Worm (Caenorhabditis elegans): ENCODE measurements around the gene ceh-34.

ceh-34 gene

DNA sequence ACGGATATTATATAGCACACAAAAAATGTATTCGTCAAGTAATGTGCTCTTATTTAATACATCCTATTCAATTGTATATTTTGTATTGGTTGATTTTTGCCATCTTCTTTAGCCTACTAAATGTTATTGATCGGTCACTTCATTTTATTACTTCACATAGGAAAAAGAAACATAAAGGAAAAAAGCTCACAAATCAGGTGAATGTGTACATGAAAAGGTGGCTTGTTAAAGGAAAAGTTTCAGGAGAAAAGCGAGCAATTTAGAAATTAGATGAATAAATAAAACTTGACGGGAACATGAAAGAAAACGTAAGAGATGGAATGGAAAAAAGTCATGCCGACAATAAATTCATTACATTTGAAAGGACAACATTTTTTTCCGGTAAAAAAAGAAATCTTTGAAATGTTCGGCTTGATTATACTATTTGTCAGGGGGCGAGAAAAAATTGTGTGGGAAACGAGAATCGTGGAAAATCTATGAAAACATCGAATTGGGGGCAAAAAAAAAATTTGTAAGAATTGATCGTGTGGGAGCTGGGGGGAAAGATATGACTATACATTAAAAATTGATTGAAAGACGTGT, 43.9 kb downstream of the ceh-34 start (continued):
- TF ChIP-seq bed-2 (GFP tag; IDR thresholded peaks at IDR 0.05) (no peak), F33H1.4 (GFP tag; IDR thresholded peaks at IDR 0.05) (peak; percentile 26), ceh-79 (tag; optimal IDR thresholded peaks at IDR 0.05) (peak; percentile 48), ama-1 (optimal IDR thresholded peaks at IDR 0.05) (no peak), ama-1 (GFP tag; optimal IDR thresholded peaks at IDR 0.05) (peak in 1 of 2 experiments; percentile 55), mes-4 (tag; optimal IDR thresholded peaks at IDR 0.05) (no peak), unc-130 (GFP tag; optimal IDR thresholded peaks at IDR 0.05) (no peak), akir-1 (GFP tag; optimal IDR thresholded peaks at IDR 0.05) (no peak), nfya-1 (tag; optimal IDR thresholded peaks at IDR 0.05; ENCODE audit: borderline replicate concordance, insufficient read depth) (no peak), Y67H2A.10 (GFP tag; conservative IDR thresholded peaks at IDR 0.05) (no peak), egrh-3 (GFP tag; IDR thresholded peaks at IDR 0.05) (no peak), F10E7.11 (tag; optimal IDR thresholded peaks at IDR 0.05) (no peak), snpc-1.3 (tag; optimal IDR thresholded peaks at IDR 0.05; ENCODE audit: insufficient read depth) (peak; percentile 54), rcor-1 (GFP tag; IDR thresholded peaks at IDR 0.05) (no peak), C06A6.2 (GFP tag; conservative IDR thresholded peaks at IDR 0.05) (no peak), die-1 (tag; optimal IDR thresholded peaks at IDR 0.05) (peak; percentile 38), fkh-3 (tag; optimal IDR thresholded peaks at IDR 0.05) (peak; percentile 46), lag-1 (GFP tag; IDR thresholded peaks at IDR 0.05) (no peak), tlf-1 (GFP tag; optimal IDR thresholded peaks at IDR 0.05) (peak; percentile 5), chd-7 (tag; optimal IDR thresholded peaks at IDR 0.05) (no peak), repo-1 (tag; optimal IDR thresholded peaks at IDR 0.05) (peak; percentile 82), him-1 (tag; optimal IDR thresholded peaks at IDR 0.05) (no peak), Y53G8AR.9 (GFP tag; conservative IDR thresholded peaks at IDR 0.05) (peak; percentile 63; the same call in 1 of the 2 replicates), cebp-2 (GFP tag; IDR thresholded peaks at IDR 0.05) (no peak), sdz-38 (tag; optimal IDR thresholded peaks at IDR 0.05) (no peak), F57C9.4 (tag; optimal IDR thresholded peaks at IDR 0.05) (no peak), madf-6 (GFP tag; IDR thresholded peaks at IDR 0.05) (peak; percentile 58)

DNA sequence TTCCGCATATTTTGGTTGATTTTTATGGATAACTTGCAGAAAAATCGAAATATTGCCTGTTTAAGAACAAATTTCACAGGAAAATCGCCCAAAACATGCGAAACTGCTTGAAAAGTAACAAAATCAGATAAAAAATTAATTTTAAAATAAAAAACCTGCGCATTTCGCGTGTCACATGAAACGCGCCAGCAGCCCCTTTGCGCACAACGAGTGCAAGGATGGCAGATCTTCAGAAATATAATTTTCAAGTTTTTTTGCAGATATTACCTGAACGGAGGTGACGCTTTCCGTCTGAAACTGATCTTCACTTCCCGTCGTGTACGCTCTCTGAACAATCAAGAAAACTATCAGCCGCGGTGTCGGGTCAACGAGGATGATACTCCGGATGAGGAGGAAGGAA, 44.4 kb downstream of the ceh-34 start:
- 0 out of 2 replicates have a peak, but pooled peaks have one; percentile 61 for TF ChIP-seq madf-3 (GFP tag; IDR thresholded peaks at IDR 0.05)
- TF ChIP-seq F23B12.7 (tag; optimal IDR thresholded peaks at IDR 0.05; ENCODE audit: insufficient read depth): peak; percentile 9
- TF ChIP-seq mxl-1 (tag; optimal IDR thresholded peaks at IDR 0.05): no peak
- no peak for TF ChIP-seq lir-1 (GFP tag; conservative IDR thresholded peaks at IDR 0.05)
- TF ChIP-seq nhr-179 (tag; optimal IDR thresholded peaks at IDR 0.05): no peak
- TF ChIP-seq nfyb-1 (GFP tag; IDR thresholded peaks at IDR 0.05): peak; percentile 16; the same call in 1 of the 2 replicates
- TF ChIP-seq dox-1 (GFP tag; IDR thresholded peaks at IDR 0.05): peak; percentile 72
- no peak for TF ChIP-seq ama-1 (optimal IDR thresholded peaks at IDR 0.05)
- TF ChIP-seq ama-1 (GFP tag; optimal IDR thresholded peaks at IDR 0.05): no peak
- TF ChIP-seq madf-6 (GFP tag; IDR thresholded peaks at IDR 0.05): peak; percentile 31; the same call in 1 of the 2 replicates
- 0 out of 2 replicates have a peak, but pooled peaks have one; percentile 16 for TF ChIP-seq D2030.7 (GFP tag; IDR thresholded peaks at IDR 0.05)
- peak; percentile 8 for TF ChIP-seq nhr-80 (tag; optimal IDR thresholded peaks at IDR 0.05)
- TF ChIP-seq nhr-27 (tag; optimal IDR thresholded peaks at IDR 0.05): no peak
- TF ChIP-seq mcd-1 (GFP tag; IDR thresholded peaks at IDR 0.05): peak; percentile 77
- TF ChIP-seq lin-54 (GFP tag; optimal IDR thresholded peaks at IDR 0.05): peak; percentile 44
- peak; percentile 45 for TF ChIP-seq snpc-3.4 (tag; optimal IDR thresholded peaks at IDR 0.05)
- peak; percentile 92 for TF ChIP-seq ztf-18 (tag; optimal IDR thresholded peaks at IDR 0.05)
- TF ChIP-seq cebp-1 (GFP tag; IDR thresholded peaks at IDR 0.05): no peak
- peak; percentile 36 for TF ChIP-seq cebp-1 (tag; optimal IDR thresholded peaks at IDR 0.05)
- peak; percentile 19; the same call in 1 of the 2 replicates for TF ChIP-seq F33H1.4 (GFP tag; IDR thresholded peaks at IDR 0.05)
- no peak for TF ChIP-seq atf-7 (tag; optimal IDR thresholded peaks at IDR 0.05)
- peak; percentile 15 for TF ChIP-seq lsl-1 (GFP tag; optimal IDR thresholded peaks at IDR 0.05)
- TF ChIP-seq lin-35 (GFP tag; optimal IDR thresholded peaks at IDR 0.05): peak in 2 of 3 experiments; percentile 22 to 47
- 0 out of 2 replicates have a peak, but pooled peaks have one; percentile 46 for TF ChIP-seq Y53G8AR.9 (GFP tag; conservative IDR thresholded peaks at IDR 0.05)
